Worm (Caenorhabditis elegans) whole organism, midembryonic: ENCODE data around the gene hpo-18.

Experiments
- T22C8.4 ChIP-seq: fragments of 200-800 bp; sonication (Bioruptor generic); IDR thresholded peaks from 2 replicates; pipeline ENCODE4 v1.3.6; 2022; ENCODE audit warnings: missing genetic modification characterization, missing compliant biosample characterization
- cog-1 ChIP-seq: sonication (generic microtip); optimal IDR thresholded peaks from 2 replicates; lab custom pipeline; 2016; ENCODE audit warnings: missing genetic modification characterization, missing compliant biosample characterization
- flt-1 ChIP-seq: fragments of 200-800 bp; sonication (Bioruptor generic); IDR thresholded peaks from 2 replicates; pipeline ENCODE4 v1.3.6; 2022; ENCODE audit warnings: missing genetic modification characterization, missing compliant biosample characterization
- klf-2 ChIP-seq: fragments of 200-800 bp; sonication (Bioruptor generic); conservative IDR thresholded peaks from 2 replicates; pipeline ENCODE4 v1.3.6; 2022; ENCODE audit warnings: missing genetic modification reagents, missing genetic modification characterization, missing compliant biosample characterization
- med-1 ChIP-seq: sonication (generic microtip); optimal IDR thresholded peaks from 2 replicates; lab custom pipeline; 2017; ENCODE audit warnings: missing genetic modification characterization, mild to moderate bottlenecking, missing compliant biosample characterization, antibody characterized with exemption, missing genetic modification reagents; ENCODE audit not compliant: insufficient read depth
- ref-1 ChIP-seq: fragments of 200-800 bp; sonication (Bioruptor generic); conservative IDR thresholded peaks from 2 replicates; pipeline ENCODE4 v1.3.6; 2022; ENCODE audit warnings: missing genetic modification reagents, missing genetic modification characterization, missing compliant biosample characterization
- tab-1 ChIP-seq: fragments of 200-800 bp; sonication (Bioruptor generic); IDR thresholded peaks from 2 replicates; pipeline ENCODE4 v1.3.6; 2022; ENCODE audit warnings: missing genetic modification characterization, missing compliant biosample characterization
- ztf-23 ChIP-seq: fragments of 200-800 bp; sonication (Bioruptor generic); IDR thresholded peaks from 2 replicates; pipeline ENCODE4 v1.3.6; 2022; ENCODE audit warnings: missing genetic modification reagents, missing genetic modification characterization, missing compliant biosample characterization
- ztf-29 ChIP-seq: fragments of 200-800 bp; sonication (Bioruptor generic); IDR thresholded peaks from 2 replicates; pipeline ENCODE4 v1.3.6; 2022; ENCODE audit warnings: missing genetic modification reagents, missing genetic modification characterization, missing compliant biosample characterization

hpo-18 gene

ce11 chrV:4333518-4333917 lies 12.7 kb downstream of the hpo-18 start:
- peak; percentile 61; the same call in 1 of the 2 replicates for TF ChIP-seq flt-1 (GFP tag; lab: Robert Waterston, UW)

ce11 chrV:4332450-4332849 lies 13.8 kb downstream of the hpo-18 start, which contains the start of gene oac-12:
Gene oac-12 (minus strand): TSS chrV:4332550.
- TF ChIP-seq cog-1 (tag; lab: Kevin White, UChicago) (no peak), tab-1 (no peak), ref-1 (GFP tag; lab: Robert Waterston, UW) (no peak), med-1 (GFP tag; lab: Kevin White, UChicago) (no peak), klf-2 (GFP tag; lab: Robert Waterston, UW) (no peak), flt-1 (GFP tag; lab: Robert Waterston, UW) (no peak), T22C8.4 (GFP tag; lab: Robert Waterston, UW) (no peak), ztf-23 (no peak), ztf-29 (GFP tag; lab: Robert Waterston, UW) (no peak)

DNA sequence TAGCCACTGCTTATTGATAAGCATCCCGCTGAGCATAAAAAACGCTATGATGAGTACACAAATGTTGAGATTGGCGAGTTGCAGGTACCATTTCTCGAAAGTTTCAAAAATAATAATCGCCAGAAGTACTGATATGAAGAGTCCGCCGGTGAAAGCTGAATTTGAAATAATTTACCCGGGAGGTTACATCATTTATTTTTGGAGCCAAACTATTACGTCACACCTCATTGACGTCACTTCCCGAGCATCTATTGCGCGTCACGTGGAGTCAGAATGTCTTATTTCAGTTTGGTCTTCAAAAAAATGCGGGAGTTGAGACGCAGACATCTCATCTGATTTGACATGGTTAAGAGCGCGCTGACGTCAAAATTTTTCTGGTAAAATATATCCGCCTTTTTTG lies 15.4 kb downstream of the hpo-18 start:
- TF ChIP-seq ztf-23 (no peak), ztf-29 (GFP tag; lab: Robert Waterston, UW) (no peak), flt-1 (GFP tag; lab: Robert Waterston, UW) (no peak), T22C8.4 (GFP tag; lab: Robert Waterston, UW) (no peak), cog-1 (tag; lab: Kevin White, UChicago) (no peak), klf-2 (GFP tag; lab: Robert Waterston, UW) (no peak), med-1 (GFP tag; lab: Kevin White, UChicago) (no peak), tab-1 (no peak), ref-1 (GFP tag; lab: Robert Waterston, UW) (no peak)

- TF ChIP-seq med-1 (GFP tag; lab: Kevin White, UChicago) (no peak), ref-1 (GFP tag; lab: Robert Waterston, UW) (no peak), T22C8.4 (GFP tag; lab: Robert Waterston, UW) (no peak), ztf-23 (no peak), cog-1 (tag; lab: Kevin White, UChicago) (no peak), tab-1 (no peak), flt-1 (GFP tag; lab: Robert Waterston, UW) (no peak), ztf-29 (GFP tag; lab: Robert Waterston, UW) (no peak), klf-2 (GFP tag; lab: Robert Waterston, UW) (no peak)
Observed at ce11 chrV:4326841-4327240, 19.4 kb downstream of the hpo-18 start, which contains the start of gene D2063.1. Gene D2063.1 (plus strand): TSS chrV:4327121.

DNA sequence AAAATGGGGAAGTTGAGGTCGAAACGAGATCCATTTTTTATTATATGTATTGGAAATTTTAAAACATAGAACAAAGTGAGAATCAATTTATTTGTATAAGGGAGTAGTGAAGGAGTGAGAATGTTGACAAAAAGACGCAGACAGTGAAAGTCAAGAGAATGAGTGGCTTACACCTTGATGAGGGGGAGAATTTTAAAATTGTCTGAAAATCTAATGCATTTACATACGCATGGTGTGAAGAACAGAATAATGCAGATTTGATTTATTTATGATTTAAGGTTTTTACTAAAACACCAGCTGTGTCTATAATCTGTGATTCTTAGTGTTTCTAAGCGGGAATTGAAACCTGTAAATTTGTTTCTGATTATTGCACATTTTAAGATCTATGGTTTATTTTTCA lies 20.8 kb downstream of the hpo-18 start, which contains the start of gene nhr-125:
nhr-125 (minus strand) TSS at position 101 of the 400 bp plus-strand sequence.
- TF ChIP-seq ztf-23 (no peak), tab-1 (no peak), med-1 (GFP tag; lab: Kevin White, UChicago) (no peak), ztf-29 (GFP tag; lab: Robert Waterston, UW) (no peak), flt-1 (GFP tag; lab: Robert Waterston, UW) (no peak), klf-2 (GFP tag; lab: Robert Waterston, UW) (no peak), ref-1 (GFP tag; lab: Robert Waterston, UW) (no peak), cog-1 (tag; lab: Kevin White, UChicago) (no peak), T22C8.4 (GFP tag; lab: Robert Waterston, UW) (no peak)

ce11 chrV:4322706-4323105 lies 23.5 kb downstream of the hpo-18 start, which contains the start of gene R02D1.2:
Gene R02D1.2 (minus strand): TSS chrV:4322806.
- TF ChIP-seq klf-2 (GFP tag; lab: Robert Waterston, UW) (no peak), ref-1 (GFP tag; lab: Robert Waterston, UW) (no peak), flt-1 (GFP tag; lab: Robert Waterston, UW) (no peak), ztf-23 (no peak), tab-1 (no peak), med-1 (GFP tag; lab: Kevin White, UChicago) (no peak), cog-1 (tag; lab: Kevin White, UChicago) (no peak), ztf-29 (GFP tag; lab: Robert Waterston, UW) (no peak), T22C8.4 (GFP tag; lab: Robert Waterston, UW) (no peak)

- no peak for TF ChIP-seq ref-1 (GFP tag; lab: Robert Waterston, UW)
- no peak for TF ChIP-seq med-1 (GFP tag; lab: Kevin White, UChicago)
- no peak for TF ChIP-seq flt-1 (GFP tag; lab: Robert Waterston, UW)
- no peak for TF ChIP-seq klf-2 (GFP tag; lab: Robert Waterston, UW)
- TF ChIP-seq ztf-23 = no peak
Observed at ce11 chrV:4319867-4320266, 26.4 kb downstream of the hpo-18 start, which contains the start of gene ZC132.9. Gene ZC132.9 (minus strand): TSS chrV:4319967.

DNA sequence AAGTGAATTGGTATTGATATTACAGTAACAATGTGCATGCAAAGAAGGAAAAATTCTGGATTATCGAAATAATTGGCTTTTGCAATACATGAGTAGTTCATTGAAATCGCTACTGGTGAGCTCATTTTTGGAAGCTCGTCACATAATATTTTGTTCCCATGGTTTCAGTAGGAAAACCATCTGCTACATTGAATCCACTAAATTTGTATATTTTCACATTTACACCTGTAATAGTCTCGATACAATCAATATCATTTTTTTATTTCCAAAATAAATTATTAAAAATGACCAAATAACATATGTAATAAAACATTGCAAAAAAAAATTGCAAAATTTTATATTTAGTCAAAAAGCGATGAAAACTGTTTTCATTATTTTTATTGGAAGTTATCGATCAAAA lies 31.2 kb downstream of the hpo-18 start, which contains the start of gene srh-192:
srh-192 (minus strand) TSS at position 101 of the 400 bp plus-strand sequence.
- no peak for TF ChIP-seq T22C8.4 (GFP tag; lab: Robert Waterston, UW)
- no peak for TF ChIP-seq cog-1 (tag; lab: Kevin White, UChicago)
- TF ChIP-seq tab-1 = no peak
- no peak for TF ChIP-seq flt-1 (GFP tag; lab: Robert Waterston, UW)
- TF ChIP-seq klf-2 (GFP tag; lab: Robert Waterston, UW) = no peak
- no peak for TF ChIP-seq med-1 (GFP tag; lab: Kevin White, UChicago)
- no peak for TF ChIP-seq ztf-23
- TF ChIP-seq ref-1 (GFP tag; lab: Robert Waterston, UW) = no peak

DNA sequence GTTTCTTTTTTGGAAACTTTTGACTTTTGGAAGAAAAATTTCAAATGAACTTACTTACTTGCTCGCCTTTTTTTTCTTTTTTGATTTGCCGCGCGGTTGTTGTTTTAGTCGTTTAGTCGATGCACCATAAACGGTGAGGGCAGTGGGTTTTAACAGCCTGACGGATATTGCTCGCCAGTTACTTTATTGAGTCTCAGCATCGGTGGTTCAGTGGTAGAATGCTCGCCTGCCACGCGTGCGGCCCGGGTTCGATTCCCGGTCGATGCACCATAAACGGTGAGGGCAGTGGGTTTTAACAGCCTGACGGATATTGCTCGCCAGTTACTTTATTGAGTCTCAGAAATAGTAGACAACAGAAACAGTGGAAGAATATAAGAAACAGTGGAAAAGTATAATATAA lies 35.8 kb downstream of the hpo-18 start:
- TF ChIP-seq flt-1 (GFP tag; lab: Robert Waterston, UW) = peak; percentile 47; the same call in 1 of the 2 replicates
- TF ChIP-seq T22C8.4 (GFP tag; lab: Robert Waterston, UW) = 0 out of 2 replicates have a peak, but pooled peaks have one; percentile 26

- TF ChIP-seq cog-1 (tag; lab: Kevin White, UChicago) = no peak
- TF ChIP-seq T22C8.4 (GFP tag; lab: Robert Waterston, UW) = no peak
- no peak for TF ChIP-seq ztf-29 (GFP tag; lab: Robert Waterston, UW)
- TF ChIP-seq ref-1 (GFP tag; lab: Robert Waterston, UW) = no peak
- no peak for TF ChIP-seq tab-1
- TF ChIP-seq flt-1 (GFP tag; lab: Robert Waterston, UW) = no peak
- no peak for TF ChIP-seq klf-2 (GFP tag; lab: Robert Waterston, UW)
- TF ChIP-seq med-1 (GFP tag; lab: Kevin White, UChicago) = no peak
- no peak for TF ChIP-seq ztf-23
Observed at ce11 chrV:4304240-4304639, 42.0 kb downstream of the hpo-18 start.
